Fruit fly (Drosophila melanogaster) whole organism, adult: ENCODE results near the gene CG9628.

Source experiments
- CG1620 ChIP-seq: fragments of 200-800 bp; sonication (Bioruptor generic); optimal IDR thresholded peaks from 2 replicates; lab custom pipeline; 2016; ENCODE audit warnings: missing biosample characterization, missing genetic modification characterization
- CG7101 ChIP-seq: fragments of 200-800 bp; sonication (Bioruptor generic); optimal IDR thresholded peaks from 2 replicates; lab custom pipeline; 2018; ENCODE audit warnings: missing biosample characterization, mild to moderate bottlenecking, missing genetic modification characterization, moderate library complexity
- Hr96 ChIP-seq: fragments of 200-800 bp; sonication (Bioruptor generic); optimal IDR thresholded peaks from 2 replicates; lab custom pipeline; 2016; ENCODE audit warnings: missing biosample characterization, missing genetic modification characterization
- Mnt ChIP-seq: fragments of 200-800 bp; sonication (Bioruptor generic); optimal IDR thresholded peaks from 2 replicates; lab custom pipeline; 2016; ENCODE audit warnings: missing biosample characterization, mild to moderate bottlenecking, missing genetic modification characterization
- cic ChIP-seq: fragments of 200-800 bp; sonication (Bioruptor generic); optimal IDR thresholded peaks from 2 replicates; lab custom pipeline; 2017; ENCODE audit warnings: missing biosample characterization, mild to moderate bottlenecking, missing genetic modification characterization, moderate library complexity
- kay ChIP-seq: fragments of 200-800 bp; sonication (Bioruptor generic); peaks from one replicate; lab custom pipeline; 2016; ENCODE audit warnings: missing biosample characterization, missing genetic modification characterization, borderline replicate concordance
- pad ChIP-seq: fragments of 200-800 bp; sonication (Bioruptor generic); optimal IDR thresholded peaks from 3 replicates; lab custom pipeline; 2017; ENCODE audit warnings: missing biosample characterization, missing genetic modification characterization, mild to moderate bottlenecking, moderate library complexity, missing genetic modification reagents
- tj ChIP-seq: fragments of 200-800 bp; sonication (Bioruptor generic); optimal IDR thresholded peaks from 3 replicates; lab custom pipeline; 2017; ENCODE audit warnings: missing biosample characterization, mild to moderate bottlenecking, missing genetic modification characterization, moderate library complexity

- TF ChIP-seq Hr96 (GFP tag; lab: Kevin White, UChicago): no peak
- no peak for TF ChIP-seq Mnt (GFP tag; lab: Kevin White, UChicago)
- no peak for TF ChIP-seq kay (GFP tag; lab: Kevin White, UChicago)
- no peak for TF ChIP-seq cic
- no peak for TF ChIP-seq tj (GFP tag; lab: Kevin White, UChicago)
- no peak for TF ChIP-seq CG1620
- TF ChIP-seq CG7101: no peak
- no peak for TF ChIP-seq pad
These were observed 4.9 kb upstream of the CG9628 start for dm6 chr3L:14617511-14618217.
